Worm (Caenorhabditis elegans) whole organism, L2 larva: ENCODE measurements around the gene glc-1.

Experiments used
- C34F6.9 ChIP-seq: fragments of 150-350 bp; optimal IDR thresholded peaks from 2 replicates; lab custom pipeline; 2014; ENCODE audit warnings: missing biosample characterization, missing genetic modification characterization
- F13H6.1 ChIP-seq: sonication (generic microtip); optimal IDR thresholded peaks from 2 replicates; lab custom pipeline; 2016; ENCODE audit warnings: missing genetic modification characterization, missing compliant biosample characterization
- R02D3.7 ChIP-seq: fragments of 150-350 bp; optimal IDR thresholded peaks from 2 replicates; lab custom pipeline; 2014; ENCODE audit warnings: missing biosample characterization, missing genetic modification characterization
- Y55F3AM.14 ChIP-seq: fragments of 200-800 bp; sonication (Bioruptor generic); optimal IDR thresholded peaks from 2 replicates; lab custom pipeline; 2018; ENCODE audit warnings: mild to moderate bottlenecking, missing genetic modification characterization, missing compliant biosample characterization
- ZK546.5 ChIP-seq: sonication (generic microtip); optimal IDR thresholded peaks from 2 replicates; lab custom pipeline; 2017; ENCODE audit warnings: missing biosample characterization, missing genetic modification characterization
- alr-1 ChIP-seq: fragments of 150-350 bp; optimal IDR thresholded peaks from 2 replicates; lab custom pipeline; 2014; ENCODE audit warnings: missing biosample characterization, missing genetic modification characterization
- aly-2 ChIP-seq: fragments of 150-350 bp; optimal IDR thresholded peaks from 2 replicates; lab custom pipeline; 2014; ENCODE audit warnings: missing biosample characterization, missing genetic modification characterization
- ama-1 ChIP-seq: fragments of 150-350 bp; optimal IDR thresholded peaks from 2 replicates; lab custom pipeline; 2018; ENCODE audit warnings: inconsistent platforms
- blmp-1 ChIP-seq: sonication (generic microtip); optimal IDR thresholded peaks from 2 replicates; lab custom pipeline; 2017; ENCODE audit warnings: missing genetic modification characterization, mild to moderate bottlenecking, missing compliant biosample characterization, antibody characterized with exemption, moderate library complexity; ENCODE audit not compliant: insufficient read depth
- ceh-82 ChIP-seq: fragments of 150-350 bp; optimal IDR thresholded peaks from 2 replicates; lab custom pipeline; 2014; ENCODE audit warnings: missing biosample characterization, missing genetic modification characterization
- crh-2 ChIP-seq: sonication (generic microtip); optimal IDR thresholded peaks from 2 replicates; lab custom pipeline; 2017; ENCODE audit warnings: missing biosample characterization, missing genetic modification characterization
- dmd-4 ChIP-seq: sonication (generic microtip); optimal IDR thresholded peaks from 2 replicates; lab custom pipeline; 2017; ENCODE audit warnings: missing biosample characterization, missing genetic modification characterization
- elt-1 ChIP-seq: fragments of 150-350 bp; optimal IDR thresholded peaks from 2 replicates; lab custom pipeline; 2014; ENCODE audit warnings: missing biosample characterization, missing genetic modification characterization
- elt-3 ChIP-seq: sonication (generic microtip); optimal IDR thresholded peaks from 2 replicates; lab custom pipeline; 2017; ENCODE audit warnings: missing biosample characterization, missing genetic modification characterization
- fos-1 ChIP-seq: fragments of 150-350 bp; optimal IDR thresholded peaks from 2 replicates; lab custom pipeline; 2014; ENCODE audit warnings: missing biosample characterization, missing genetic modification characterization
- lin-11 ChIP-seq: fragments of 150-350 bp; sonication (generic microtip); optimal IDR thresholded peaks from 2 replicates; lab custom pipeline; 2014; ENCODE audit warnings: missing biosample characterization, missing genetic modification characterization, inconsistent platforms, mixed read lengths
- lin-13 ChIP-seq: fragments of 150-350 bp; optimal IDR thresholded peaks from 2 replicates; lab custom pipeline; 2014; ENCODE audit warnings: missing biosample characterization, missing genetic modification reagents, missing genetic modification characterization
- lin-39 ChIP-seq: fragments of 150-350 bp; optimal IDR thresholded peaks from 2 replicates; lab custom pipeline; 2014; ENCODE audit warnings: missing biosample characterization, missing genetic modification reagents, missing genetic modification characterization
- lsy-2 ChIP-seq, 2 experiments: fragments of 150-350 bp in 1 of 2; sonication (generic microtip) in 1 of 2; optimal IDR thresholded peaks; 2 replicates each; lab custom pipeline; 2014 to 2017; ENCODE audit warnings: missing biosample characterization in 2 of 2, missing genetic modification characterization in 2 of 2
- mbf-1 ChIP-seq: sonication (generic microtip); optimal IDR thresholded peaks from 2 replicates; lab custom pipeline; 2017; ENCODE audit warnings: missing biosample characterization, missing genetic modification characterization
- mdl-1 ChIP-seq, 2 experiments: fragments of 150-350 bp in 1 of 2; sonication (generic microtip) in 1 of 2; optimal IDR thresholded peaks; 2 replicates each; lab custom pipeline; 2017; ENCODE audit warnings: missing biosample characterization in 2 of 2, missing genetic modification characterization in 2 of 2
- nhr-10 ChIP-seq: sonication (generic microtip); optimal IDR thresholded peaks from 2 replicates; lab custom pipeline; 2017; ENCODE audit warnings: missing biosample characterization, missing genetic modification characterization
- nhr-11 ChIP-seq: fragments of 150-350 bp; optimal IDR thresholded peaks from 2 replicates; lab custom pipeline; 2014; ENCODE audit warnings: missing biosample characterization, missing genetic modification characterization
- nhr-12 ChIP-seq: fragments of 150-350 bp; optimal IDR thresholded peaks from 2 replicates; lab custom pipeline; 2014; ENCODE audit warnings: missing biosample characterization, missing genetic modification characterization
- nhr-21 ChIP-seq: fragments of 150-350 bp; optimal IDR thresholded peaks from 2 replicates; lab custom pipeline; 2014; ENCODE audit warnings: missing biosample characterization, missing genetic modification characterization
- nhr-23 ChIP-seq: fragments of 150-350 bp; optimal IDR thresholded peaks from 2 replicates; lab custom pipeline; 2014; ENCODE audit warnings: missing biosample characterization, missing genetic modification reagents, missing genetic modification characterization
- nhr-25 ChIP-seq: fragments of 150-350 bp; sonication (generic microtip); optimal IDR thresholded peaks from 3 replicates; lab custom pipeline; 2014; ENCODE audit warnings: missing biosample characterization, missing genetic modification characterization
- nhr-6 ChIP-seq: fragments of 150-350 bp; optimal IDR thresholded peaks from 2 replicates; lab custom pipeline; 2014; ENCODE audit warnings: missing biosample characterization, missing genetic modification characterization
- nhr-77 ChIP-seq: fragments of 150-350 bp; optimal IDR thresholded peaks from 2 replicates; lab custom pipeline; 2014; ENCODE audit warnings: missing biosample characterization, missing genetic modification characterization
- sem-4 ChIP-seq: fragments of 150-350 bp; optimal IDR thresholded peaks from 2 replicates; lab custom pipeline; 2014; ENCODE audit warnings: missing biosample characterization, missing genetic modification reagents, missing genetic modification characterization
- skn-1 ChIP-seq: sonication (generic microtip); optimal IDR thresholded peaks from 2 replicates; lab custom pipeline; 2017; ENCODE audit warnings: missing biosample characterization, missing genetic modification characterization
- sma-3 ChIP-seq: sonication (generic microtip); optimal IDR thresholded peaks from 2 replicates; lab custom pipeline; 2016; ENCODE audit warnings: missing genetic modification reagents, missing genetic modification characterization, missing compliant biosample characterization
- sma-9 ChIP-seq, 2 experiments: fragments of 150-350 bp in 1 of 2; sonication (generic microtip) in 1 of 2; optimal IDR thresholded peaks; 2 replicates each; lab custom pipeline; 2014 to 2016; ENCODE audit warnings: missing genetic modification characterization in 2 of 2, mild to moderate bottlenecking in 1 of 2, missing biosample characterization in 1 of 2, missing compliant biosample characterization in 1 of 2, missing genetic modification reagents in 1 of 2, moderate library complexity in 1 of 2
- zag-1 ChIP-seq: fragments of 150-350 bp; optimal IDR thresholded peaks from 2 replicates; lab custom pipeline; 2014; ENCODE audit warnings: missing biosample characterization, missing genetic modification characterization
- ztf-1 ChIP-seq: fragments of 200-800 bp; sonication (Bioruptor generic); conservative IDR thresholded peaks from 2 replicates; pipeline ENCODE4 v1.3.6; 2022; ENCODE audit warnings: missing genetic modification characterization, missing compliant biosample characterization
- ztf-4 ChIP-seq: fragments of 150-350 bp; optimal IDR thresholded peaks from 2 replicates; lab custom pipeline; 2014; ENCODE audit warnings: missing biosample characterization, missing genetic modification characterization

The glc-1 gene

ce11 chrV:16182918-16183317, 36.5 kb upstream of the glc-1 start, which contains the start of gene srh-277:
Gene srh-277, plus strand, starts transcription at chrV:16183218.
- TF ChIP-seq zag-1 (tag; lab: Kevin White, UChicago) (no peak), sem-4 (tag; lab: Kevin White, UChicago) (no peak), sma-9 (GFP tag; optimal IDR thresholded peaks at IDR 0.05; lab: Kevin White, UChicago) (no peak), sma-9 (tag; optimal IDR thresholded peaks at IDR 0.05; lab: Kevin White, UChicago) (no peak), ztf-4 (no peak), fos-1 (tag; lab: Kevin White, UChicago) (no peak), lin-11 (tag; lab: Kevin White, UChicago) (no peak), ama-1 (lab: Kevin White, UChicago) (no peak), nhr-6 (tag; lab: Kevin White, UChicago) (no peak), aly-2 (no peak), lin-13 (GFP tag; lab: Kevin White, UChicago) (no peak), nhr-10 (no peak), elt-3 (tag; lab: Kevin White, UChicago) (no peak), nhr-23 (no peak), nhr-11 (tag; lab: Kevin White, UChicago) (no peak), mbf-1 (tag; lab: Kevin White, UChicago) (no peak), Y55F3AM.14 (GFP tag; lab: Kevin White, UChicago) (no peak), nhr-21 (tag; lab: Kevin White, UChicago) (no peak)

- TF ChIP-seq skn-1: no peak
These were observed 36.1 kb upstream of the glc-1 start, which contains the start of gene srz-14 for ce11 chrV:16183357-16183756. Gene srz-14, plus strand, starts transcription at chrV:16183657.

ce11 chrV:16190485-16190884, 28.9 kb upstream of the glc-1 start, which contains the start of gene srh-281:
Gene srh-281, plus strand, starts transcription at chrV:16190785.
- TF ChIP-seq lsy-2 (tag; optimal IDR thresholded peaks at IDR 0.05; lab: Kevin White, UChicago) (no peak), nhr-25 (tag; lab: Kevin White, UChicago) (no peak), elt-3 (tag; lab: Kevin White, UChicago) (no peak), nhr-23 (no peak), alr-1 (tag; lab: Kevin White, UChicago) (no peak), elt-1 (tag; lab: Kevin White, UChicago) (no peak), ztf-1 (GFP tag; lab: Robert Waterston, UW) (no peak), mdl-1 (tag; optimal IDR thresholded peaks at IDR 0.05; lab: Kevin White, UChicago) (no peak)

ce11 chrV:16192114-16192513, 27.3 kb upstream of the glc-1 start, which contains the start of gene srh-279:
Gene srh-279, plus strand, starts transcription at chrV:16192414.
- TF ChIP-seq nhr-21 (tag; lab: Kevin White, UChicago): no peak
- TF ChIP-seq mdl-1 (tag; optimal IDR thresholded peaks at IDR 0.05; lab: Kevin White, UChicago): no peak
- no peak for TF ChIP-seq R02D3.7
- TF ChIP-seq ztf-4: no peak
- no peak for TF ChIP-seq sem-4 (tag; lab: Kevin White, UChicago)
- TF ChIP-seq elt-3 (tag; lab: Kevin White, UChicago): no peak
- TF ChIP-seq blmp-1 (tag; lab: Kevin White, UChicago): no peak
- TF ChIP-seq nhr-11 (tag; lab: Kevin White, UChicago): no peak
- no peak for TF ChIP-seq ztf-1 (GFP tag; lab: Robert Waterston, UW)
- no peak for TF ChIP-seq nhr-77 (tag; lab: Kevin White, UChicago)
- TF ChIP-seq nhr-12: no peak
- TF ChIP-seq dmd-4 (tag; lab: Kevin White, UChicago): no peak
- no peak for TF ChIP-seq sma-9 (GFP tag; optimal IDR thresholded peaks at IDR 0.05; lab: Kevin White, UChicago)
- TF ChIP-seq sma-9 (tag; optimal IDR thresholded peaks at IDR 0.05; lab: Kevin White, UChicago): no peak
- no peak for TF ChIP-seq aly-2
- no peak for TF ChIP-seq sma-3 (GFP tag; lab: Kevin White, UChicago)
- TF ChIP-seq C34F6.9: no peak
- TF ChIP-seq F13H6.1 (tag; lab: Kevin White, UChicago): no peak
- TF ChIP-seq mbf-1 (tag; lab: Kevin White, UChicago): no peak

- TF ChIP-seq crh-2 (no peak), nhr-11 (tag; lab: Kevin White, UChicago) (no peak), lin-39 (tag; lab: Kevin White, UChicago) (no peak), ceh-82 (tag; lab: Kevin White, UChicago) (no peak), ZK546.5 (no peak), blmp-1 (tag; lab: Kevin White, UChicago) (no peak)
- TF ChIP-seq, all 48 proteins: peak for 0
These were observed 24.8 kb upstream of the glc-1 start, which contains the start of gene rabr-4 for ce11 chrV:16194639-16195038. Gene rabr-4, plus strand, starts transcription at chrV:16194939.
